Fruit fly (Drosophila melanogaster) whole organism, embryonic: ENCODE measurements around the gene SecCl.

Experiments used
- Adf1 ChIP-seq: fragments of 200-800 bp; sonication (Bioruptor generic); IDR thresholded peaks from 2 replicates; pipeline ENCODE4 v1.3.6; 2022; ENCODE audit warnings: missing biosample characterization, missing genetic modification characterization
- B-H1 ChIP-seq: fragments of 200-800 bp; sonication (Bioruptor generic); IDR thresholded peaks from 3 replicates; pipeline ENCODE4 v1.3.6; 2022; ENCODE audit warnings: missing biosample characterization, missing genetic modification characterization
- CG10654 ChIP-seq: fragments of 200-800 bp; sonication (Bioruptor generic); optimal IDR thresholded peaks from 2 replicates; lab custom pipeline; 2016; ENCODE audit warnings: missing biosample characterization, missing genetic modification characterization
- CG11247 ChIP-seq: fragments of 200-800 bp; sonication (Bioruptor generic); IDR thresholded peaks from 2 replicates; pipeline ENCODE4 v1.3.6; 2022; ENCODE audit warnings: missing biosample characterization, missing genetic modification characterization
- CG11695 ChIP-seq: fragments of 200-800 bp; sonication (Bioruptor generic); IDR thresholded peaks from 3 replicates; pipeline ENCODE4 v1.3.6; 2022; ENCODE audit warnings: missing biosample characterization, missing genetic modification characterization
- CG13894 ChIP-seq: fragments of 200-800 bp; sonication (Bioruptor generic); optimal IDR thresholded peaks from 3 replicates; lab custom pipeline; 2018; ENCODE audit warnings: missing biosample characterization, mild to moderate bottlenecking, missing genetic modification characterization, moderate library complexity
- CG14014 ChIP-seq: fragments of 200-800 bp; sonication (Bioruptor generic); IDR thresholded peaks from 2 replicates; pipeline ENCODE4 v1.3.6; 2022; ENCODE audit warnings: missing biosample characterization, missing genetic modification characterization
- CG15011 ChIP-seq: fragments of 200-800 bp; sonication (Bioruptor generic); optimal IDR thresholded peaks from 3 replicates; lab custom pipeline; 2018; ENCODE audit warnings: missing biosample characterization, mild to moderate bottlenecking, missing genetic modification characterization
- CG15073 ChIP-seq: fragments of 200-800 bp; sonication (Bioruptor generic); optimal IDR thresholded peaks from 2 replicates; lab custom pipeline; 2016; ENCODE audit warnings: missing biosample characterization, missing genetic modification characterization
- CG15601 ChIP-seq: fragments of 200-800 bp; sonication (Bioruptor generic); optimal IDR thresholded peaks from 3 replicates; lab custom pipeline; 2019; ENCODE audit warnings: missing biosample characterization, mild to moderate bottlenecking, missing genetic modification characterization, moderate library complexity
- CG17328 ChIP-seq: fragments of 200-800 bp; sonication (Bioruptor generic); IDR thresholded peaks from 2 replicates; pipeline ENCODE4 v1.3.6; 2022; ENCODE audit warnings: missing biosample characterization, missing genetic modification characterization
- CG31224 ChIP-seq: fragments of 200-800 bp; sonication (Bioruptor generic); IDR thresholded peaks from 2 replicates; pipeline ENCODE4 v1.3.6; 2022; ENCODE audit warnings: missing biosample characterization, missing genetic modification characterization
- CG31365 ChIP-seq: fragments of 200-800 bp; sonication (Bioruptor generic); optimal IDR thresholded peaks from 2 replicates; lab custom pipeline; 2018; ENCODE audit warnings: missing biosample characterization, mild to moderate bottlenecking, missing genetic modification characterization
- CG31388 ChIP-seq: fragments of 200-800 bp; sonication (Bioruptor generic); optimal IDR thresholded peaks from 2 replicates; lab custom pipeline; 2016; ENCODE audit warnings: missing biosample characterization, missing genetic modification characterization
- CG3847 ChIP-seq: fragments of 200-800 bp; sonication (Bioruptor generic); IDR thresholded peaks from 2 replicates; pipeline ENCODE4 v1.3.6; 2022; ENCODE audit warnings: missing biosample characterization, missing genetic modification characterization
- CG7556 ChIP-seq: fragments of 200-800 bp; sonication (Bioruptor generic); optimal IDR thresholded peaks from 2 replicates; lab custom pipeline; 2017; ENCODE audit warnings: missing biosample characterization, mild to moderate bottlenecking, missing genetic modification characterization
- CG7745 ChIP-seq: fragments of 200-800 bp; sonication (Bioruptor generic); optimal IDR thresholded peaks from 2 replicates; lab custom pipeline; 2018; ENCODE audit warnings: missing biosample characterization, mild to moderate bottlenecking, missing genetic modification characterization, moderate library complexity
- CG7963 ChIP-seq: fragments of 200-800 bp; sonication (Bioruptor generic); IDR thresholded peaks from 3 replicates; pipeline ENCODE4 v1.3.6; 2022; ENCODE audit warnings: missing biosample characterization, missing genetic modification characterization; ENCODE audit not compliant: partially characterized antibody
- CG8290 ChIP-seq, 3 experiments: fragments of 200-800 bp; sonication (Bioruptor generic); optimal IDR thresholded peaks; 2 replicates each; lab custom pipeline; 2016 to 2019; ENCODE audit warnings: missing biosample characterization in 3 of 3, missing genetic modification characterization in 3 of 3, mild to moderate bottlenecking in 2 of 3, moderate library complexity in 1 of 3
- CG8944 ChIP-seq: fragments of 200-800 bp; sonication (Bioruptor generic); optimal IDR thresholded peaks from 3 replicates; lab custom pipeline; 2016; ENCODE audit warnings: missing biosample characterization, missing genetic modification characterization
- CG9797 ChIP-seq: fragments of 200-800 bp; sonication (Bioruptor generic); optimal IDR thresholded peaks from 3 replicates; lab custom pipeline; 2018; ENCODE audit warnings: missing biosample characterization, mild to moderate bottlenecking, missing genetic modification characterization
- H15 ChIP-seq: fragments of 200-800 bp; sonication (Bioruptor generic); IDR thresholded peaks from 3 replicates; pipeline ENCODE4 v1.3.6; 2022; ENCODE audit warnings: missing biosample characterization, missing genetic modification characterization
- HLH3B ChIP-seq: fragments of 200-800 bp; sonication (Bioruptor generic); IDR thresholded peaks from 2 replicates; pipeline ENCODE4 v1.3.6; 2022; ENCODE audit warnings: missing biosample characterization, missing genetic modification characterization
- Lhr ChIP-seq: fragments of 200-800 bp; sonication (Bioruptor generic); optimal IDR thresholded peaks from 3 replicates; lab custom pipeline; 2017; ENCODE audit warnings: mild to moderate bottlenecking, missing biosample characterization, missing genetic modification reagents, missing genetic modification characterization
- Lim3 ChIP-seq: fragments of 200-800 bp; sonication (Bioruptor generic); IDR thresholded peaks from 2 replicates; pipeline ENCODE4 v1.3.6; 2022; ENCODE audit warnings: missing biosample characterization, missing genetic modification characterization
- Nf-YB ChIP-seq: fragments of 200-800 bp; sonication (Bioruptor generic); optimal IDR thresholded peaks from 3 replicates; lab custom pipeline; 2019; ENCODE audit warnings: missing biosample characterization, mild to moderate bottlenecking, missing genetic modification characterization, moderate library complexity
- Optix ChIP-seq: fragments of 200-800 bp; sonication (Bioruptor generic); IDR thresholded peaks from 3 replicates; pipeline ENCODE4 v1.3.6; 2022; ENCODE audit warnings: missing biosample characterization, missing genetic modification characterization
- Pdp1 ChIP-seq, 2 experiments: fragments of 200-800 bp; sonication (Bioruptor generic); optimal IDR thresholded peaks; 3 replicates each; lab custom pipeline; 2016; ENCODE audit warnings: missing biosample characterization in 2 of 2, missing genetic modification characterization in 2 of 2, mild to moderate bottlenecking in 1 of 2, moderate library complexity in 1 of 2
- Sox100B ChIP-seq: fragments of 200-800 bp; sonication (Bioruptor generic); optimal IDR thresholded peaks from 3 replicates; lab custom pipeline; 2018; ENCODE audit warnings: missing biosample characterization, mild to moderate bottlenecking, missing genetic modification characterization
- Trl ChIP-seq, 3 experiments: fragments of >200 bp in 2 of 3; fragments of 200-800 bp in 1 of 3; sonication (Bioruptor generic) in 1 of 3; optimal IDR thresholded peaks; 2 replicates in 1 of 3; 3 replicates in 2 of 3; lab custom pipeline; 2016 to 2017; ENCODE audit warnings: missing biosample characterization in 1 of 3, missing genetic modification characterization in 1 of 3
- Xbp1 ChIP-seq: fragments of 200-800 bp; sonication (Bioruptor generic); optimal IDR thresholded peaks from 3 replicates; lab custom pipeline; 2016; ENCODE audit warnings: missing biosample characterization, mild to moderate bottlenecking, missing genetic modification characterization
- ab ChIP-seq: fragments of 200-800 bp; sonication (Bioruptor generic); optimal IDR thresholded peaks from 2 replicates; lab custom pipeline; 2016; ENCODE audit warnings: missing biosample characterization, missing genetic modification characterization
- danr ChIP-seq: fragments of 200-800 bp; sonication (Bioruptor generic); IDR thresholded peaks from 2 replicates; pipeline ENCODE4 v1.3.6; 2022; ENCODE audit warnings: missing biosample characterization, missing genetic modification characterization
- dpn ChIP-seq, 2 experiments: fragments of 200-800 bp; sonication (Bioruptor generic); optimal IDR thresholded peaks; 3 replicates each; lab custom pipeline; 2016; ENCODE audit warnings: missing biosample characterization in 2 of 2, missing genetic modification characterization in 2 of 2
- ems ChIP-seq: fragments of 200-800 bp; sonication (Bioruptor generic); optimal IDR thresholded peaks from 3 replicates; lab custom pipeline; 2016; ENCODE audit warnings: missing biosample characterization, missing genetic modification characterization
- eve ChIP-seq, 2 experiments: fragments of >200 bp; optimal IDR thresholded peaks; 2 replicates each; lab custom pipeline; 2017; ENCODE audit warnings: missing biosample characterization in 2 of 2, missing genetic modification characterization in 2 of 2
- fd96Cb ChIP-seq: fragments of 200-800 bp; sonication (Bioruptor generic); optimal IDR thresholded peaks from 2 replicates; lab custom pipeline; 2018; ENCODE audit warnings: missing biosample characterization, mild to moderate bottlenecking, missing genetic modification characterization, moderate library complexity
- h ChIP-seq: fragments of >200 bp; optimal IDR thresholded peaks from 2 replicates; lab custom pipeline; 2017
- hb ChIP-seq: fragments of 200-800 bp; sonication (Bioruptor generic); IDR thresholded peaks from 3 replicates; pipeline ENCODE4 v1.3.6; 2022; ENCODE audit warnings: missing biosample characterization, missing genetic modification characterization; ENCODE audit not compliant: partially characterized antibody
- lmd ChIP-seq: fragments of 200-800 bp; sonication (Bioruptor generic); IDR thresholded peaks from 2 replicates; pipeline ENCODE4 v1.3.6; 2022; ENCODE audit warnings: missing biosample characterization, missing genetic modification characterization
- nerfin-2 ChIP-seq: fragments of 200-800 bp; sonication (Bioruptor generic); IDR thresholded peaks from 2 replicates; pipeline ENCODE4 v1.3.6; 2022; ENCODE audit warnings: missing biosample characterization, missing genetic modification characterization; ENCODE audit not compliant: partially characterized antibody
- oc ChIP-seq: fragments of 200-800 bp; sonication (Bioruptor generic); optimal IDR thresholded peaks from 2 replicates; lab custom pipeline; 2018; ENCODE audit warnings: missing biosample characterization, mild to moderate bottlenecking, missing genetic modification characterization, moderate library complexity
- pum ChIP-seq: fragments of 200-800 bp; sonication (Bioruptor generic); optimal IDR thresholded peaks from 2 replicates; lab custom pipeline; 2016; ENCODE audit warnings: missing biosample characterization, missing genetic modification characterization
- row ChIP-seq: fragments of 200-800 bp; sonication (Bioruptor generic); IDR thresholded peaks from 3 replicates; pipeline ENCODE4 v1.3.6; 2022; ENCODE audit warnings: missing biosample characterization, missing genetic modification characterization
- sisA ChIP-seq: fragments of 200-800 bp; sonication (Bioruptor generic); IDR thresholded peaks from 2 replicates; pipeline ENCODE4 v1.3.6; 2022; ENCODE audit warnings: missing biosample characterization, missing genetic modification characterization
- sna ChIP-seq: fragments of 200-800 bp; sonication (Bioruptor generic); IDR thresholded peaks from 2 replicates; pipeline ENCODE4 v1.3.6; 2022; ENCODE audit warnings: missing biosample characterization, missing genetic modification characterization; ENCODE audit not compliant: partially characterized antibody
- tll ChIP-seq, 2 experiments: fragments of 200-800 bp in 1 of 2; fragments of >200 bp in 1 of 2; sonication (Bioruptor generic) in 1 of 2; optimal IDR thresholded peaks; 2 replicates each; lab custom pipeline; 2017 to 2019; ENCODE audit warnings: missing biosample characterization in 2 of 2, missing genetic modification characterization in 2 of 2, mild to moderate bottlenecking in 1 of 2, moderate library complexity in 1 of 2
- usp ChIP-seq: fragments of >200 bp; optimal IDR thresholded peaks from 2 replicates; lab custom pipeline; 2017; ENCODE audit warnings: missing biosample characterization, missing genetic modification characterization
- vnd ChIP-seq: fragments of 200-800 bp; sonication (Bioruptor generic); IDR thresholded peaks from 3 replicates; pipeline ENCODE4 v1.3.6; 2022; ENCODE audit warnings: missing biosample characterization, missing genetic modification characterization; ENCODE audit not compliant: partially characterized antibody
- wor ChIP-seq: fragments of 200-800 bp; sonication (Bioruptor generic); IDR thresholded peaks from 2 replicates; pipeline ENCODE4 v1.3.6; 2022; ENCODE audit warnings: missing biosample characterization, missing genetic modification characterization

Gene SecCl

DNA sequence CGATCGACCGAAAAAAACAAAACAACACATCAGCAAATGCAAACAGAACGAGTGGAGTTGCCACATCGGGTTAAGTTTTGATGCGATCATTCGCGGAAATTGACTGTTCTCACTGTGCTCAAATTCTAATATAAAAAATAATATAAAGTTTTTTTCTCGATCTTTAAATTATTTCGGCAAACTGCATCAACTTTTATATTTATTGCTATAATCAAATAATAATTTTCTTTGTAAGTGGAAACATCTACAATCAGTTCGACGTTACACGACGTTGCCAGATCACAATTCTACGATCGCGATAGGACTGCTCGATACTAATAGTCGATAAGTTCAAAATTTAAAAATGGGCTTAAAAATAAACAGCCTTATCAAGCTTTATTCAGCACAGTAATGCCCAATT is 41.1 kb upstream of the SecCl start, which contains the start of gene Gorab (continued):
- TF ChIP-seq CG8944 (GFP tag; lab: Kevin White, UChicago): peak; percentile 76
- TF ChIP-seq CG11247 (GFP tag; lab: Robert Waterston, UW): peak; percentile 93
- TF ChIP-seq nerfin-2: no peak
- TF ChIP-seq CG9797: peak; percentile 16
- TF ChIP-seq Optix (GFP tag; lab: Robert Waterston, UW): peak; percentile 92
- peak; percentile 83 to 93 for TF ChIP-seq dpn (GFP tag; optimal IDR thresholded peaks at IDR 0.05; lab: Kevin White, UChicago)
- peak; percentile 61; the same call in 1 of the 2 replicates for TF ChIP-seq danr (GFP tag; lab: Robert Waterston, UW)
- no peak for TF ChIP-seq CG31365 (tag; lab: Kevin White, UChicago)
- peak; percentile 96 for TF ChIP-seq CG17328 (GFP tag; lab: Robert Waterston, UW)
- TF ChIP-seq sisA (GFP tag; lab: Robert Waterston, UW): peak; percentile 94
- no peak for TF ChIP-seq eve (GFP tag; optimal IDR thresholded peaks at IDR 0.05; lab: Kevin White, UChicago)
- TF ChIP-seq Adf1 (GFP tag; lab: Robert Waterston, UW): peak; percentile 74
- TF ChIP-seq CG8290 (GFP tag; optimal IDR thresholded peaks at IDR 0.05; lab: Kevin White, UChicago): peak; percentile 85
- TF ChIP-seq CG8290 (tag; optimal IDR thresholded peaks at IDR 0.05; lab: Kevin White, UChicago): peak in 1 of 2 experiments; percentile 57
- peak; percentile 71 for TF ChIP-seq CG15073 (GFP tag; lab: Kevin White, UChicago)
- TF ChIP-seq CG10654 (GFP tag; lab: Kevin White, UChicago): peak; percentile 88
- TF ChIP-seq usp: no peak
- TF ChIP-seq fd96Cb: peak; percentile 87
- no peak for TF ChIP-seq sna (GFP tag; lab: Robert Waterston, UW)
- TF ChIP-seq vnd (GFP tag; lab: Robert Waterston, UW): no peak
- TF ChIP-seq ems: peak; percentile 85
- peak; percentile 94 for TF ChIP-seq lmd
- TF ChIP-seq CG7745: no peak
- TF ChIP-seq pum (GFP tag; lab: Kevin White, UChicago): peak; percentile 60
- no peak for TF ChIP-seq h (lab: Kevin White, UChicago)
- peak; percentile 94 for TF ChIP-seq Xbp1 (GFP tag; lab: Kevin White, UChicago)
- peak; percentile 53 for TF ChIP-seq Nf-YB
- peak in 1 of 2 experiments; percentile 31 for TF ChIP-seq tll (GFP tag; optimal IDR thresholded peaks at IDR 0.05; lab: Kevin White, UChicago)
- TF ChIP-seq oc (tag; lab: Kevin White, UChicago): peak; percentile 80
- peak; percentile 97 for TF ChIP-seq row (GFP tag; lab: Robert Waterston, UW)
- peak; percentile 94 for TF ChIP-seq CG14014
- peak; percentile 89 for TF ChIP-seq CG31224
- peak; percentile 93 for TF ChIP-seq B-H1
- TF ChIP-seq CG13894 (tag; lab: Kevin White, UChicago): peak; percentile 27
- TF ChIP-seq CG31388 (GFP tag; lab: Kevin White, UChicago): peak; percentile 73
- peak; percentile 60 for TF ChIP-seq CG15011 (GFP tag; lab: Kevin White, UChicago)
- peak; percentile 91 for TF ChIP-seq CG11695 (GFP tag; lab: Robert Waterston, UW)
- TF ChIP-seq Pdp1 (GFP tag; optimal IDR thresholded peaks at IDR 0.05; lab: Kevin White, UChicago): peak; percentile 76 to 77
- peak; percentile 93 for TF ChIP-seq wor (GFP tag; lab: Robert Waterston, UW)
- TF ChIP-seq CG3847 (GFP tag; lab: Robert Waterston, UW): peak; percentile 95
- TF ChIP-seq CG7556 (GFP tag; lab: Kevin White, UChicago): peak; percentile 47
- peak; percentile 88 for TF ChIP-seq Lim3
- peak; percentile 91 for TF ChIP-seq H15 (GFP tag; lab: Robert Waterston, UW)
- TF ChIP-seq CG15601 (tag; lab: Kevin White, UChicago): peak; percentile 86
- peak; percentile 83 for TF ChIP-seq Lhr (GFP tag; lab: Kevin White, UChicago)
- no peak for TF ChIP-seq Trl (optimal IDR thresholded peaks at IDR 0.05; lab: Kevin White, UChicago)
- peak; percentile 4 for TF ChIP-seq Trl (GFP tag; optimal IDR thresholded peaks at IDR 0.05; lab: Kevin White, UChicago)
- TF ChIP-seq ab: peak; percentile 58
- TF ChIP-seq Sox100B (GFP tag; lab: Kevin White, UChicago): peak; percentile 69
- peak; percentile 95 for TF ChIP-seq HLH3B (GFP tag; lab: Robert Waterston, UW)
- TF ChIP-seq CG7963: no peak
- TF ChIP-seq hb: no peak
